Fruit fly (Drosophila melanogaster) whole organism, pupa: ENCODE data around the gene Als2.

Experiments used
- CG10348 ChIP-seq: fragments of 200-800 bp; sonication (Bioruptor generic); IDR thresholded peaks from 2 replicates; pipeline ENCODE4 v1.3.6; 2022; ENCODE audit warnings: missing biosample characterization, missing genetic modification characterization
- CG12605 ChIP-seq: fragments of 200-800 bp; sonication (Bioruptor generic); IDR thresholded peaks from 2 replicates; pipeline ENCODE4 v1.3.6; 2022; ENCODE audit warnings: missing biosample characterization, missing genetic modification characterization
- CG13204 ChIP-seq: fragments of 200-800 bp; sonication (Bioruptor generic); optimal IDR thresholded peaks from 2 replicates; lab custom pipeline; 2018; ENCODE audit warnings: missing biosample characterization, mild to moderate bottlenecking, missing genetic modification characterization, moderate library complexity
- CG14655 ChIP-seq: fragments of 200-800 bp; sonication (Bioruptor generic); optimal IDR thresholded peaks from 3 replicates; lab custom pipeline; 2017; ENCODE audit warnings: mild to moderate bottlenecking, missing biosample characterization, missing genetic modification reagents, missing genetic modification characterization
- CG15710 ChIP-seq: fragments of 200-800 bp; sonication (Bioruptor generic); optimal IDR thresholded peaks from 2 replicates; lab custom pipeline; 2018; ENCODE audit warnings: missing biosample characterization, mild to moderate bottlenecking, missing genetic modification characterization, moderate library complexity
- CG17806 ChIP-seq: fragments of 200-800 bp; sonication (Bioruptor generic); optimal IDR thresholded peaks from 2 replicates; lab custom pipeline; 2018; ENCODE audit warnings: missing biosample characterization, mild to moderate bottlenecking, missing genetic modification characterization, moderate library complexity
- CG32121 ChIP-seq: fragments of 200-800 bp; sonication (Bioruptor generic); IDR thresholded peaks from 2 replicates; pipeline ENCODE4 v1.3.6; 2022; ENCODE audit warnings: missing biosample characterization, missing genetic modification characterization
- CG34367 ChIP-seq: fragments of 200-800 bp; sonication (Bioruptor generic); optimal IDR thresholded peaks from 2 replicates; lab custom pipeline; 2018; ENCODE audit warnings: missing biosample characterization, mild to moderate bottlenecking, missing genetic modification characterization
- CG4496 ChIP-seq: fragments of 200-800 bp; sonication (Bioruptor generic); IDR thresholded peaks from 3 replicates; pipeline ENCODE4 v1.3.6; 2022; ENCODE audit warnings: missing biosample characterization, missing genetic modification characterization
- CG8159 ChIP-seq: fragments of 200-800 bp; sonication (Bioruptor generic); optimal IDR thresholded peaks from 3 replicates; lab custom pipeline; 2018; ENCODE audit warnings: missing biosample characterization, mild to moderate bottlenecking, missing genetic modification characterization, moderate library complexity
- CG8301 ChIP-seq: fragments of 200-800 bp; sonication (Bioruptor generic); optimal IDR thresholded peaks from 2 replicates; lab custom pipeline; 2018; ENCODE audit warnings: missing biosample characterization, mild to moderate bottlenecking, missing genetic modification characterization
- CG9948 ChIP-seq: fragments of 200-800 bp; sonication (Bioruptor generic); optimal IDR thresholded peaks from 2 replicates; lab custom pipeline; 2018; ENCODE audit warnings: missing biosample characterization, mild to moderate bottlenecking, missing genetic modification characterization, moderate library complexity
- D1 ChIP-seq: fragments of 200-800 bp; sonication (Bioruptor generic); optimal IDR thresholded peaks from 2 replicates; lab custom pipeline; 2018; ENCODE audit warnings: missing biosample characterization, mild to moderate bottlenecking, missing genetic modification characterization, moderate library complexity
- EcR ChIP-seq: fragments of 200-800 bp; sonication (Bioruptor generic); optimal IDR thresholded peaks from 3 replicates; lab custom pipeline; 2019; ENCODE audit warnings: missing biosample characterization, missing genetic modification characterization, mild to moderate bottlenecking, moderate library complexity, missing genetic modification reagents
- Ets98B ChIP-seq: fragments of 200-800 bp; sonication (Bioruptor generic); IDR thresholded peaks from 2 replicates; pipeline ENCODE4 v1.3.6; 2022; ENCODE audit warnings: missing biosample characterization, missing genetic modification characterization
- Pif1A ChIP-seq: fragments of 200-800 bp; sonication (Bioruptor generic); optimal IDR thresholded peaks from 3 replicates; lab custom pipeline; 2016; ENCODE audit warnings: missing biosample characterization, missing genetic modification characterization
- Pif1B ChIP-seq: fragments of 200-800 bp; sonication (Bioruptor generic); optimal IDR thresholded peaks from 3 replicates; lab custom pipeline; 2016; ENCODE audit warnings: missing biosample characterization, missing genetic modification characterization
- Snoo ChIP-seq: fragments of 200-800 bp; sonication (Bioruptor generic); optimal IDR thresholded peaks from 3 replicates; lab custom pipeline; 2017; ENCODE audit warnings: missing biosample characterization, mild to moderate bottlenecking, missing genetic modification characterization, inconsistent platforms
- fd96Ca ChIP-seq: fragments of 200-800 bp; sonication (Bioruptor generic); IDR thresholded peaks from 3 replicates; pipeline ENCODE4 v1.3.6; 2022; ENCODE audit warnings: missing biosample characterization, missing genetic modification characterization
- gl ChIP-seq: fragments of 200-800 bp; sonication (Bioruptor generic); optimal IDR thresholded peaks from 2 replicates; lab custom pipeline; 2018; ENCODE audit warnings: missing biosample characterization, mild to moderate bottlenecking, missing genetic modification characterization
- rn ChIP-seq: fragments of 200-800 bp; sonication (Bioruptor generic); IDR thresholded peaks from 2 replicates; pipeline ENCODE4 v1.3.6; 2022; ENCODE audit warnings: missing biosample characterization, missing genetic modification characterization

The Als2 gene

dm6 chr3L:21700945-21701344 is 21.4 kb upstream of the Als2 start:
- peak; percentile 66 for TF ChIP-seq EcR (GFP tag; lab: Kevin White, UChicago)
- TF ChIP-seq Ets98B (GFP tag; lab: Robert Waterston, UW): no peak

- TF ChIP-seq CG9948 (tag; lab: Kevin White, UChicago): no peak
- TF ChIP-seq CG10348 (GFP tag; lab: Robert Waterston, UW): no peak
- no peak for TF ChIP-seq CG14655 (GFP tag; lab: Kevin White, UChicago)
- no peak for TF ChIP-seq fd96Ca
- peak; percentile 16 for TF ChIP-seq CG13204 (GFP tag; lab: Kevin White, UChicago)
- no peak for TF ChIP-seq D1 (tag; lab: Kevin White, UChicago)
- no peak for TF ChIP-seq CG8159
- no peak for TF ChIP-seq CG15710
- TF ChIP-seq EcR (GFP tag; lab: Kevin White, UChicago): peak; percentile 75
Measured at dm6 chr3L:21700052-21700451, 20.5 kb upstream of the Als2 start.

DNA sequence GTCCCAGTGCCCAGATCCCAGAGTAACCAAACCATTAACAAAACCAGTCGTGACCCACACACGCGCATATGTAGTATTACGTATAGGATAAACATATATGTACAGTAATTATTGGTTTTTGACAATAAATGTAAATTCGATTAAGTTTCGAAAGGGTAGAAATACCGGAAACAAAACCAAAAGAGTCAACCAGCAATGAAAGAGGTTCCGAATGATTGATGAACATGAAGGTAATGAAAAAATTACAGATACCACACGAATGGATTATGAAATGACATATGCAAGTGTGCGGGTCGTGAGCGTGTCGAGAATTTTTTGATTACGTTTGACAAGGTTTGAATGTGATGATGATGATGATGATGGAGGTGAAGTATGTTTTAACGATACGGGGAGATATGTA is 15.1 kb upstream of the Als2 start:
- TF ChIP-seq CG12605 (no peak), CG15710 (no peak), rn (no peak), CG13204 (GFP tag; lab: Kevin White, UChicago) (peak; percentile 0)

dm6 chr3L:21688607-21689129 is 9.1 kb upstream of the Als2 start:
- no peak for TF ChIP-seq CG32121
- TF ChIP-seq CG8159: no peak
- TF ChIP-seq CG13204 (GFP tag; lab: Kevin White, UChicago): no peak
- no peak for TF ChIP-seq rn
- TF ChIP-seq CG15710: no peak
- no peak for TF ChIP-seq CG34367
- no peak for TF ChIP-seq fd96Ca
- TF ChIP-seq CG9948 (tag; lab: Kevin White, UChicago): no peak
- TF ChIP-seq gl: no peak
- no peak for TF ChIP-seq CG14655 (GFP tag; lab: Kevin White, UChicago)
- TF ChIP-seq Ets98B (GFP tag; lab: Robert Waterston, UW): no peak
- TF ChIP-seq Snoo: no peak
- TF ChIP-seq Pif1A: no peak
- TF ChIP-seq EcR (GFP tag; lab: Kevin White, UChicago): no peak
- no peak for TF ChIP-seq D1 (tag; lab: Kevin White, UChicago)
- TF ChIP-seq CG12605: no peak
- no peak for TF ChIP-seq CG10348 (GFP tag; lab: Robert Waterston, UW)

DNA sequence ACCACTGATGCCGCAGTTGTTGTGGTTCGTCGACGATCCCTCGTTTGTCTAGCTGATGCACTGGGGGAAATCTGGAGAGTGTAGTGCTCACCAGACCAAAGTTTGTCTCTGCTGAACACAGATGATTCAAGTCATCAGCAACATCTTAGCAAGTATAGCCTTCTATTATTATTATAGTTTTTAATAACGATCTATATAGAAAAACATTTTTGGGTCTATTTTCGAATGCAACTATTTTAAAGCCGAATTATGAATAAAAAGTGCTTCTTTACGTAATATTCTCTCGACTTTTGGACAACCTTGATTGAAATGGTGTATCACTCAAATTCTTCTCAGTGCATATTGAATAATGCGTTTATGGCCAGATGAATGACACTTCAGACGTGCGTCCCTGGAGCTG is 6.2 kb upstream of the Als2 start:
- TF ChIP-seq CG15710 (peak; percentile 92), D1 (tag; lab: Kevin White, UChicago) (peak; percentile 79), Ets98B (GFP tag; lab: Robert Waterston, UW) (no peak), CG32121 (no peak), CG9948 (tag; lab: Kevin White, UChicago) (peak; percentile 87), rn (no peak), EcR (GFP tag; lab: Kevin White, UChicago) (peak; percentile 82), Snoo (no peak), CG34367 (peak; percentile 88), CG8159 (peak; percentile 94), gl (peak; percentile 74), CG4496 (GFP tag; lab: Robert Waterston, UW) (peak; percentile 47; the same call in 1 of the 3 replicates), CG13204 (GFP tag; lab: Kevin White, UChicago) (peak; percentile 83), CG14655 (GFP tag; lab: Kevin White, UChicago) (peak; percentile 86), CG10348 (GFP tag; lab: Robert Waterston, UW) (no peak), CG8301 (tag; lab: Kevin White, UChicago) (peak; percentile 69), Pif1B (GFP tag; lab: Kevin White, UChicago) (peak; percentile 77), CG17806 (peak; percentile 87), CG12605 (no peak), fd96Ca (peak; percentile 49; the same call in 1 of the 3 replicates), Pif1A (peak; percentile 74)

dm6 chr3L:21683942-21684341 is 4.4 kb upstream of the Als2 start, which contains the start of gene Sfp78E:
Gene Sfp78E, minus strand, starts transcription at chr3L:21684042.
- TF ChIP-seq Pif1A (no peak), EcR (GFP tag; lab: Kevin White, UChicago) (no peak), CG4496 (GFP tag; lab: Robert Waterston, UW) (no peak), gl (no peak), CG9948 (tag; lab: Kevin White, UChicago) (no peak), Ets98B (GFP tag; lab: Robert Waterston, UW) (no peak), CG34367 (no peak)

DNA sequence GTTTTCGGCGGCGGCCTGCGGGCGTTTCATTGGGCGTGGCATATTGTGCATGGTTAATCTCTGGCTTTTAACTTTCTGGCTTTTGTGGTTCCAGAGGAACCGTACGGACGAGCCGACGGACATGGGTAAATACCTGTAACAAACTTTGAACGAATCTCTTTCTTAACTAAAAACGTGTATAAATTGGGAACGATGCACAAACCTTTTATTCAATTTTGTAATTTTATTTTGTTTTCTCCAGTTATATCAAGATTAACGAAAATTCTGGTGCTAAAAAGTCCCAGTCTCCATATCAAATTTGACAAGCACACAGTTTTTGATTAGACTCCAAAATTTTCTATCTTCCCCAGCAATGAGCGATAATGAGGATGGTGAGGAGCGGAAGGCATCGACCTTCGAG is 7.7 kb downstream of the Als2 start, which contains the start of gene CG11249:
TSS of gene CG11249 (plus strand) at position 301 of the 400 bp plus-strand sequence.
- TF ChIP-seq CG8159: no peak
- no peak for TF ChIP-seq CG4496 (GFP tag; lab: Robert Waterston, UW)
- no peak for TF ChIP-seq CG15710
- no peak for TF ChIP-seq Snoo
- no peak for TF ChIP-seq Pif1A
- no peak for TF ChIP-seq EcR (GFP tag; lab: Kevin White, UChicago)
- no peak for TF ChIP-seq CG34367
- no peak for TF ChIP-seq CG32121
- TF ChIP-seq CG14655 (GFP tag; lab: Kevin White, UChicago): no peak
- TF ChIP-seq CG9948 (tag; lab: Kevin White, UChicago): no peak
- TF ChIP-seq CG12605: no peak
- TF ChIP-seq fd96Ca: no peak
- no peak for TF ChIP-seq CG10348 (GFP tag; lab: Robert Waterston, UW)
- no peak for TF ChIP-seq Ets98B (GFP tag; lab: Robert Waterston, UW)
- TF ChIP-seq D1 (tag; lab: Kevin White, UChicago): no peak
- no peak for TF ChIP-seq rn
- TF ChIP-seq CG17806: no peak
- no peak for TF ChIP-seq gl
